Fruit fly (Drosophila melanogaster) whole organism: ENCODE measurements around the gene Vps60.
A peak's percentile ranks its signal among the peaks of the same experiment; 100 is the strongest.

Source experiments
- CG8478 ChIP-seq: fragments of >200 bp; optimal IDR thresholded peaks from 2 replicates; lab custom pipeline; 2018; ENCODE audit warnings: inconsistent platforms
- Dll ChIP-seq: fragments of >200 bp; optimal IDR thresholded peaks from 2 replicates; lab custom pipeline; 2017
- EcR ChIP-seq, 2 experiments: fragments of >200 bp; optimal IDR thresholded peaks; 2 replicates each; lab custom pipeline; 2017; ENCODE audit warnings: missing biosample characterization in 2 of 2, missing genetic modification characterization in 2 of 2, missing genetic modification reagents in 2 of 2
- pan ChIP-seq: fragments of >200 bp; optimal IDR thresholded peaks from 2 replicates; lab custom pipeline; 2017
- psq ChIP-seq: fragments of >200 bp; optimal IDR thresholded peaks from 2 replicates; lab custom pipeline; 2017
- usp ChIP-seq: fragments of >200 bp; optimal IDR thresholded peaks from 2 replicates; lab custom pipeline; 2017; ENCODE audit warnings: missing biosample characterization, missing genetic modification characterization, mixed read lengths

Vps60 gene

dm6 chr3L:17606629-17607287 lies 14.7 kb downstream of the Vps60 start:
- TF ChIP-seq pan (lab: Kevin White, UChicago) (no peak), EcR (GFP tag; optimal IDR thresholded peaks at IDR 0.05; lab: Kevin White, UChicago) (peak in 1 of 2 experiments; percentile 43), CG8478 (lab: Kevin White, UChicago) (peak; percentile 25), psq (lab: Kevin White, UChicago) (no peak)

dm6 chr3L:17604891-17605290 lies 16.5 kb downstream of the Vps60 start:
- TF ChIP-seq usp (GFP tag; lab: Kevin White, UChicago) (no peak), psq (lab: Kevin White, UChicago) (no peak), EcR (GFP tag; optimal IDR thresholded peaks at IDR 0.05; lab: Kevin White, UChicago) (no peak), pan (lab: Kevin White, UChicago) (no peak)

dm6 chr3L:17603528-17604414 lies 17.7 kb downstream of the Vps60 start:
- TF ChIP-seq Dll (lab: Kevin White, UChicago): no peak
- TF ChIP-seq pan (lab: Kevin White, UChicago): no peak
- no peak for TF ChIP-seq psq (lab: Kevin White, UChicago)
- TF ChIP-seq usp (GFP tag; lab: Kevin White, UChicago): no peak
- TF ChIP-seq EcR (GFP tag; optimal IDR thresholded peaks at IDR 0.05; lab: Kevin White, UChicago): no peak
- no peak for TF ChIP-seq CG8478 (lab: Kevin White, UChicago)

- TF ChIP-seq usp (GFP tag; lab: Kevin White, UChicago): no peak
- no peak for TF ChIP-seq CG8478 (lab: Kevin White, UChicago)
- TF ChIP-seq pan (lab: Kevin White, UChicago): no peak
- TF ChIP-seq psq (lab: Kevin White, UChicago): no peak
- TF ChIP-seq Dll (lab: Kevin White, UChicago): no peak
- TF ChIP-seq EcR (GFP tag; optimal IDR thresholded peaks at IDR 0.05; lab: Kevin White, UChicago): no peak
Observed at dm6 chr3L:17596897-17597296, 24.5 kb downstream of the Vps60 start.

dm6 chr3L:17595810-17596561 lies 25.4 kb downstream of the Vps60 start:
- TF ChIP-seq pan (lab: Kevin White, UChicago) (no peak), CG8478 (lab: Kevin White, UChicago) (no peak), EcR (GFP tag; optimal IDR thresholded peaks at IDR 0.05; lab: Kevin White, UChicago) (no peak), usp (GFP tag; lab: Kevin White, UChicago) (no peak), Dll (lab: Kevin White, UChicago) (no peak), psq (lab: Kevin White, UChicago) (no peak)

- TF ChIP-seq pan (lab: Kevin White, UChicago) (no peak), psq (lab: Kevin White, UChicago) (no peak), Dll (lab: Kevin White, UChicago) (no peak), usp (GFP tag; lab: Kevin White, UChicago) (no peak), EcR (GFP tag; optimal IDR thresholded peaks at IDR 0.05; lab: Kevin White, UChicago) (no peak), CG8478 (lab: Kevin White, UChicago) (no peak)
Observed at dm6 chr3L:17593174-17593573, 28.3 kb downstream of the Vps60 start.

dm6 chr3L:17591217-17591467 lies 30.3 kb downstream of the Vps60 start:
- no peak for TF ChIP-seq psq (lab: Kevin White, UChicago)
- TF ChIP-seq EcR (GFP tag; optimal IDR thresholded peaks at IDR 0.05; lab: Kevin White, UChicago): no peak
- no peak for TF ChIP-seq usp (GFP tag; lab: Kevin White, UChicago)
- TF ChIP-seq Dll (lab: Kevin White, UChicago): no peak
- TF ChIP-seq pan (lab: Kevin White, UChicago): no peak
- no peak for TF ChIP-seq CG8478 (lab: Kevin White, UChicago)

- TF ChIP-seq pan (lab: Kevin White, UChicago): no peak
- peak; percentile 99 for TF ChIP-seq Dll (lab: Kevin White, UChicago)
- peak in 1 of 2 experiments; percentile 95 for TF ChIP-seq EcR (GFP tag; optimal IDR thresholded peaks at IDR 0.05; lab: Kevin White, UChicago)
Observed at dm6 chr3L:17590455-17591216, 30.8 kb downstream of the Vps60 start.

- TF ChIP-seq usp (GFP tag; lab: Kevin White, UChicago): no peak
- TF ChIP-seq EcR (GFP tag; optimal IDR thresholded peaks at IDR 0.05; lab: Kevin White, UChicago): no peak
- TF ChIP-seq psq (lab: Kevin White, UChicago): no peak
- TF ChIP-seq CG8478 (lab: Kevin White, UChicago): no peak
- no peak for TF ChIP-seq Dll (lab: Kevin White, UChicago)
- TF ChIP-seq pan (lab: Kevin White, UChicago): no peak
Observed at dm6 chr3L:17590049-17590448, 31.4 kb downstream of the Vps60 start.

dm6 chr3L:17588686-17589085 lies 32.7 kb downstream of the Vps60 start:
- TF ChIP-seq EcR (GFP tag; optimal IDR thresholded peaks at IDR 0.05; lab: Kevin White, UChicago) (no peak), Dll (lab: Kevin White, UChicago) (no peak), CG8478 (lab: Kevin White, UChicago) (no peak), usp (GFP tag; lab: Kevin White, UChicago) (no peak), psq (lab: Kevin White, UChicago) (no peak), pan (lab: Kevin White, UChicago) (no peak)
